Worm (Caenorhabditis elegans) whole organism, L4 larva: Measurements from ENCODE around the gene ccch-3.

Experiments
- dve-1 ChIP-seq: sonication (generic microtip); optimal IDR thresholded peaks from 2 replicates; lab custom pipeline; 2017; ENCODE audit warnings: antibody characterized with exemption, mild to moderate bottlenecking, missing genetic modification characterization, missing compliant biosample characterization; ENCODE audit not compliant: insufficient read depth
- nhr-76 ChIP-seq: fragments of 150-350 bp; optimal IDR thresholded peaks from 2 replicates; lab custom pipeline; 2014; ENCODE audit warnings: missing biosample characterization, missing genetic modification characterization
- nhr-77 ChIP-seq: fragments of 150-350 bp; optimal IDR thresholded peaks from 2 replicates; lab custom pipeline; 2014; ENCODE audit warnings: missing biosample characterization, missing genetic modification characterization
- zag-1 ChIP-seq: fragments of 150-350 bp; optimal IDR thresholded peaks from 2 replicates; lab custom pipeline; 2014; ENCODE audit warnings: missing biosample characterization, missing genetic modification characterization

- TF ChIP-seq nhr-77 (tag; lab: Kevin White, UChicago) (no peak), dve-1 (tag; lab: Kevin White, UChicago) (no peak), zag-1 (tag; lab: Kevin White, UChicago) (no peak), nhr-76 (tag; lab: Kevin White, UChicago) (no peak)
Observed at ce11 chrV:12608857-12609256, 50.6 kb downstream of the ccch-3 start, which contains the start of gene ZC116.5.
